Worm (Caenorhabditis elegans) whole organism, L4 larva: ENCODE data around the gene F33E11.3.

Experiments used
- ceh-20 ChIP-seq: fragments of 200-800 bp; sonication (Bioruptor generic); IDR thresholded peaks from 2 replicates; pipeline ENCODE4 v1.3.6; 2022; ENCODE audit warnings: missing genetic modification reagents, missing genetic modification characterization, missing compliant biosample characterization
- dpl-1 ChIP-seq: fragments of 150-350 bp; optimal IDR thresholded peaks from 2 replicates; lab custom pipeline; 2014; ENCODE audit warnings: missing biosample characterization, missing genetic modification reagents, missing genetic modification characterization
- mep-1 ChIP-seq: fragments of 150-350 bp; sonication (generic microtip); optimal IDR thresholded peaks from 3 replicates; lab custom pipeline; 2014; ENCODE audit warnings: missing biosample characterization, missing genetic modification characterization
- nhr-28 ChIP-seq: fragments of 150-350 bp; optimal IDR thresholded peaks from 2 replicates; lab custom pipeline; 2014; ENCODE audit warnings: missing biosample characterization, missing genetic modification characterization
- unc-62 ChIP-seq, 3 experiments: fragments of 150-350 bp in 1 of 3; sonication (generic microtip); optimal IDR thresholded peaks in 2 of 3; peaks in 1 of 3; 1 replicate in 1 of 3; 2 replicates in 2 of 3; lab custom pipeline; 2014 to 2017; ENCODE audit warnings: missing biosample characterization in 3 of 3, missing genetic modification characterization in 3 of 3, missing genetic modification reagents in 3 of 3, missing genotype in 1 of 3
- zfp-3 ChIP-seq: fragments of 200-800 bp; sonication (Bioruptor generic); conservative IDR thresholded peaks from 2 replicates; pipeline ENCODE4 v1.3.6; 2022; ENCODE audit warnings: missing genetic modification reagents, missing genetic modification characterization, missing compliant biosample characterization

- no peak for TF ChIP-seq nhr-28 (tag; lab: Kevin White, UChicago)
- no peak for TF ChIP-seq mep-1 (tag; lab: Kevin White, UChicago)
- TF ChIP-seq dpl-1 (GFP tag; lab: Kevin White, UChicago): no peak
- no peak for TF ChIP-seq ceh-20 (GFP tag; lab: Robert Waterston, UW)
- TF ChIP-seq unc-62 (GFP tag; optimal IDR thresholded peaks at IDR 0.05 in 1 of 2; lab: Kevin White, UChicago): peak in 1 of 2 experiments; percentile 57
- no peak for TF ChIP-seq unc-62 (tag; optimal IDR thresholded peaks at IDR 0.05; lab: Kevin White, UChicago)
- no peak for TF ChIP-seq zfp-3
Observed at ce11 chrV:320009-320408, 15.5 kb upstream of the F33E11.3 start.
